Fruit fly (Drosophila melanogaster): ENCODE data around the gene Ack.

Gene Ack

dm6 chr3L:4122185-4122767 lies 14.3 kb downstream of the Ack start, which contains the start of gene Chd64 (continued):
- TF ChIP-seq CG13424 (tag; optimal IDR thresholded peaks at IDR 0.05) = no peak
- no peak for TF ChIP-seq pum (GFP tag; optimal IDR thresholded peaks at IDR 0.05)
- no peak for TF ChIP-seq Dip3 (GFP tag; optimal IDR thresholded peaks at IDR 0.05)
- TF ChIP-seq ase (GFP tag; IDR thresholded peaks at IDR 0.05) = no peak
- TF ChIP-seq mld (GFP tag; IDR thresholded peaks at IDR 0.05; ENCODE audit: partially characterized antibody) = no peak
- no peak for TF ChIP-seq phol (tag; optimal IDR thresholded peaks at IDR 0.05)
- TF ChIP-seq Fer1 (GFP tag; optimal IDR thresholded peaks at IDR 0.05) = peak; percentile 82
- TF ChIP-seq Bteb2 (GFP tag; optimal IDR thresholded peaks at IDR 0.05) = peak; percentile 13
- TF ChIP-seq Mrtf (GFP tag; IDR thresholded peaks at IDR 0.05) = 0 out of 3 replicates have a peak, but pooled peaks have one; percentile 18
- TF ChIP-seq nom (GFP tag; optimal IDR thresholded peaks at IDR 0.05) = peak; percentile 74
- TF ChIP-seq HLH4C (GFP tag; IDR thresholded peaks at IDR 0.05; ENCODE audit: partially characterized antibody) = 0 out of 3 replicates have a peak, but pooled peaks have one; percentile 36
- TF ChIP-seq Dbx (GFP tag; IDR thresholded peaks at IDR 0.05) = peak; percentile 77
- no peak for TF ChIP-seq Max (GFP tag; optimal IDR thresholded peaks at IDR 0.05)
- no peak for TF ChIP-seq CG17802 (tag; optimal IDR thresholded peaks at IDR 0.05)
- TF ChIP-seq crp (GFP tag; optimal IDR thresholded peaks at IDR 0.05) = peak in 1 of 2 experiments; percentile 76
- TF ChIP-seq CG11696 (GFP tag; IDR thresholded peaks at IDR 0.05) = no peak
- TF ChIP-seq CG2678 (tag; optimal IDR thresholded peaks at IDR 0.05) = peak; percentile 67
- TF ChIP-seq bbx (GFP tag; IDR thresholded peaks at IDR 0.05; ENCODE audit: partially characterized antibody) = peak; percentile 46
- TF ChIP-seq CG2875 (GFP tag; optimal IDR thresholded peaks at IDR 0.05) = no peak
- no peak; the same call in none of the 2 replicates for TF ChIP-seq CG32532 (GFP tag; IDR thresholded peaks at IDR 0.05)
- no peak for TF ChIP-seq Ets65A (GFP tag)
- TF ChIP-seq Gsc (GFP tag; IDR thresholded peaks at IDR 0.05) = no peak
- no peak for TF ChIP-seq gcm2 (GFP tag; optimal IDR thresholded peaks at IDR 0.05)
- TF ChIP-seq CG10209 (GFP tag; optimal IDR thresholded peaks at IDR 0.05) = no peak
- TF ChIP-seq Meics (GFP tag; optimal IDR thresholded peaks at IDR 0.05) = peak; percentile 58
- TF ChIP-seq org-1 (GFP tag; optimal IDR thresholded peaks at IDR 0.05) = peak; percentile 27
- TF ChIP-seq CG31365 (tag; optimal IDR thresholded peaks at IDR 0.05) = no peak
- TF ChIP-seq Usf (GFP tag; optimal IDR thresholded peaks at IDR 0.05) = no peak
- peak; percentile 4 for TF ChIP-seq mam (GFP tag; optimal IDR thresholded peaks at IDR 0.05)
- TF ChIP-seq CG10147 (GFP tag; optimal IDR thresholded peaks at IDR 0.05) = peak; percentile 33
- no peak; the same call in 2 of the 3 replicates for TF ChIP-seq CG14050 (GFP tag; IDR thresholded peaks at IDR 0.05)
- TF ChIP-seq cg (GFP tag; optimal IDR thresholded peaks at IDR 0.05) = no peak
- no peak for TF ChIP-seq Rx (GFP tag; IDR thresholded peaks at IDR 0.05)
- no peak for TF ChIP-seq Oaz (GFP tag; IDR thresholded peaks at IDR 0.05)
- TF ChIP-seq run (tag; optimal IDR thresholded peaks at IDR 0.05) = no peak
- TF ChIP-seq emc (GFP tag; optimal IDR thresholded peaks at IDR 0.05) = no peak
- peak in 1 of 2 experiments; percentile 64 for TF ChIP-seq Hr78 (GFP tag; optimal IDR thresholded peaks at IDR 0.05)
- TF ChIP-seq CG13624 (GFP tag; optimal IDR thresholded peaks at IDR 0.05) = peak; percentile 49
- TF ChIP-seq D (optimal IDR thresholded peaks at IDR 0.05) = no peak
- no peak for TF ChIP-seq D (GFP tag; optimal IDR thresholded peaks at IDR 0.05)
- TF ChIP-seq CG1603 (tag; optimal IDR thresholded peaks at IDR 0.05) = no peak
- TF ChIP-seq dan (GFP tag; IDR thresholded peaks at IDR 0.05) = no peak
- TF ChIP-seq grau (tag; optimal IDR thresholded peaks at IDR 0.05) = peak; percentile 52
- no peak for TF ChIP-seq Lim3 (GFP tag; IDR thresholded peaks at IDR 0.05)
- no peak for TF ChIP-seq da (GFP tag; optimal IDR thresholded peaks at IDR 0.05)
- peak in 1 of 2 experiments; percentile 97 for TF ChIP-seq Pdp1 (GFP tag; optimal IDR thresholded peaks at IDR 0.05)
- no peak for TF ChIP-seq tio (GFP tag; optimal IDR thresholded peaks at IDR 0.05)
- peak; percentile 68 for TF ChIP-seq sna (GFP tag; IDR thresholded peaks at IDR 0.05; ENCODE audit: partially characterized antibody)
- no peak for TF ChIP-seq dati (GFP tag; IDR thresholded peaks at IDR 0.05)
- no peak for TF ChIP-seq CG8388 (GFP tag; optimal IDR thresholded peaks at IDR 0.05)

Measured in whole organism, embryonic.